Fruit fly (Drosophila melanogaster) whole organism, pupa: ENCODE results near the gene RabX2.

ENCODE experiments used
- CG10348 ChIP-seq: fragments of 200-800 bp; sonication (Bioruptor generic); IDR thresholded peaks from 2 replicates; pipeline ENCODE4 v1.3.6; 2022; ENCODE audit warnings: missing biosample characterization, missing genetic modification characterization
- CG13204 ChIP-seq: fragments of 200-800 bp; sonication (Bioruptor generic); optimal IDR thresholded peaks from 2 replicates; lab custom pipeline; 2018; ENCODE audit warnings: missing biosample characterization, mild to moderate bottlenecking, missing genetic modification characterization, moderate library complexity
- CG14655 ChIP-seq: fragments of 200-800 bp; sonication (Bioruptor generic); optimal IDR thresholded peaks from 3 replicates; lab custom pipeline; 2017; ENCODE audit warnings: mild to moderate bottlenecking, missing biosample characterization, missing genetic modification reagents, missing genetic modification characterization
- CG34367 ChIP-seq: fragments of 200-800 bp; sonication (Bioruptor generic); optimal IDR thresholded peaks from 2 replicates; lab custom pipeline; 2018; ENCODE audit warnings: missing biosample characterization, mild to moderate bottlenecking, missing genetic modification characterization
- CG4496 ChIP-seq: fragments of 200-800 bp; sonication (Bioruptor generic); IDR thresholded peaks from 3 replicates; pipeline ENCODE4 v1.3.6; 2022; ENCODE audit warnings: missing biosample characterization, missing genetic modification characterization
- CG8159 ChIP-seq: fragments of 200-800 bp; sonication (Bioruptor generic); optimal IDR thresholded peaks from 3 replicates; lab custom pipeline; 2018; ENCODE audit warnings: missing biosample characterization, mild to moderate bottlenecking, missing genetic modification characterization, moderate library complexity
- CG8301 ChIP-seq: fragments of 200-800 bp; sonication (Bioruptor generic); optimal IDR thresholded peaks from 2 replicates; lab custom pipeline; 2018; ENCODE audit warnings: missing biosample characterization, mild to moderate bottlenecking, missing genetic modification characterization
- D1 ChIP-seq: fragments of 200-800 bp; sonication (Bioruptor generic); optimal IDR thresholded peaks from 2 replicates; lab custom pipeline; 2018; ENCODE audit warnings: missing biosample characterization, mild to moderate bottlenecking, missing genetic modification characterization, moderate library complexity
- Ets98B ChIP-seq: fragments of 200-800 bp; sonication (Bioruptor generic); IDR thresholded peaks from 2 replicates; pipeline ENCODE4 v1.3.6; 2022; ENCODE audit warnings: missing biosample characterization, missing genetic modification characterization
- Pif1A ChIP-seq: fragments of 200-800 bp; sonication (Bioruptor generic); optimal IDR thresholded peaks from 3 replicates; lab custom pipeline; 2016; ENCODE audit warnings: missing biosample characterization, missing genetic modification characterization
- Snoo ChIP-seq: fragments of 200-800 bp; sonication (Bioruptor generic); optimal IDR thresholded peaks from 3 replicates; lab custom pipeline; 2017; ENCODE audit warnings: missing biosample characterization, mild to moderate bottlenecking, missing genetic modification characterization, inconsistent platforms
- rn ChIP-seq: fragments of 200-800 bp; sonication (Bioruptor generic); IDR thresholded peaks from 2 replicates; pipeline ENCODE4 v1.3.6; 2022; ENCODE audit warnings: missing biosample characterization, missing genetic modification characterization

DNA sequence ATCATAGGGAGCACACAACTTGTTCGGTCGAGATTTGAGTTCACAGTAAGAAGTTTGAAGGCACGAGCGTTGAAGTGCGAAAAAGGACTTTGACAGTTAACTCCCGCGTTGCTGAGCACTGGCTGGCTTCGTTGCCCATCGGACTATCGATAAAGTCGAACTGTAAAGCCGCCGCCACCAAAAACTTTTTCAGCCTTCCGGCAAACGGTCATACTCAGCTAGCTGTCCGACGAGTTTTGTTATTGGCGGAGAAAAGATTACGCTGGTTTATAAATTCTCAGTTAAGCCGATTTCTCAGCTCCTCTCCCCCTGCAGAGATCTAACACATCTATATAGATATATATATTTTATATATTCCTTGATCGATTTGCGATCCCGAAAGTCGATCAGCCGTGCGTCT, 31.5 kb upstream of the RabX2 start, which contains the start of the genes Psf3 and flw:
- TF ChIP-seq CG4496 (GFP tag; lab: Robert Waterston, UW) (0 out of 3 replicates have a peak, but pooled peaks have one; percentile 7), D1 (tag; lab: Kevin White, UChicago) (no peak), Ets98B (GFP tag; lab: Robert Waterston, UW) (no peak; the same call in 1 of the 2 replicates), Pif1A (GFP tag; lab: Kevin White, UChicago) (no peak), CG13204 (GFP tag; lab: Kevin White, UChicago) (no peak), CG10348 (no peak), CG34367 (no peak), Snoo (tag; lab: Kevin White, UChicago) (no peak), CG14655 (no peak), rn (GFP tag; lab: Robert Waterston, UW) (no peak), CG8159 (tag; lab: Kevin White, UChicago) (no peak), CG8301 (tag; lab: Kevin White, UChicago) (no peak)
